Fruit fly (Drosophila melanogaster) whole organism, adult: Measurements from ENCODE around the gene Archease.
A peak's percentile ranks its signal among the peaks of the same experiment; 100 is the strongest.

Experiments
- CG11617 ChIP-seq: fragments of 200-800 bp; sonication (Bioruptor generic); optimal IDR thresholded peaks from 2 replicates; lab custom pipeline; 2017; ENCODE audit warnings: mild to moderate bottlenecking, missing biosample characterization, missing genetic modification reagents, missing genetic modification characterization
- CG12768 ChIP-seq: fragments of 200-800 bp; sonication (Bioruptor generic); optimal IDR thresholded peaks from 2 replicates; lab custom pipeline; 2017; ENCODE audit warnings: missing biosample characterization, missing genetic modification characterization, mild to moderate bottlenecking, moderate library complexity, missing genetic modification reagents
- CG14711 ChIP-seq: fragments of 200-800 bp; sonication (Bioruptor generic); optimal IDR thresholded peaks from 2 replicates; lab custom pipeline; 2018; ENCODE audit warnings: missing biosample characterization, mild to moderate bottlenecking, missing genetic modification characterization, moderate library complexity
- CG1620 ChIP-seq: fragments of 200-800 bp; sonication (Bioruptor generic); optimal IDR thresholded peaks from 2 replicates; lab custom pipeline; 2016; ENCODE audit warnings: missing biosample characterization, missing genetic modification characterization
- CG33017 ChIP-seq: fragments of 200-800 bp; sonication (Bioruptor generic); optimal IDR thresholded peaks from 2 replicates; lab custom pipeline; 2018; ENCODE audit warnings: missing biosample characterization, mild to moderate bottlenecking, missing genetic modification characterization, moderate library complexity
- CG5204 ChIP-seq: fragments of 200-800 bp; sonication (Bioruptor generic); optimal IDR thresholded peaks from 2 replicates; lab custom pipeline; 2016; ENCODE audit warnings: missing biosample characterization, missing genetic modification characterization
- CG7045 ChIP-seq: fragments of 200-800 bp; sonication (Bioruptor generic); optimal IDR thresholded peaks from 2 replicates; lab custom pipeline; 2017; ENCODE audit warnings: missing biosample characterization, mild to moderate bottlenecking, missing genetic modification characterization
- CG7101 ChIP-seq: fragments of 200-800 bp; sonication (Bioruptor generic); optimal IDR thresholded peaks from 2 replicates; lab custom pipeline; 2018; ENCODE audit warnings: missing biosample characterization, mild to moderate bottlenecking, missing genetic modification characterization, moderate library complexity
- Clk ChIP-seq: fragments of 200-800 bp; sonication (Bioruptor generic); optimal IDR thresholded peaks from 2 replicates; lab custom pipeline; 2017; ENCODE audit warnings: missing biosample characterization, missing genetic modification characterization
- Crg-1 ChIP-seq: fragments of 200-800 bp; sonication (Bioruptor generic); optimal IDR thresholded peaks from 2 replicates; lab custom pipeline; 2016; ENCODE audit warnings: missing biosample characterization, missing genetic modification characterization
- Hr96 ChIP-seq: fragments of 200-800 bp; sonication (Bioruptor generic); optimal IDR thresholded peaks from 2 replicates; lab custom pipeline; 2016; ENCODE audit warnings: missing biosample characterization, missing genetic modification characterization
- Mnt ChIP-seq: fragments of 200-800 bp; sonication (Bioruptor generic); optimal IDR thresholded peaks from 2 replicates; lab custom pipeline; 2016; ENCODE audit warnings: missing biosample characterization, mild to moderate bottlenecking, missing genetic modification characterization
- bab1 ChIP-seq: fragments of 200-800 bp; sonication (Bioruptor generic); optimal IDR thresholded peaks from 3 replicates; lab custom pipeline; 2019; ENCODE audit warnings: missing biosample characterization, mild to moderate bottlenecking, missing genetic modification characterization, moderate library complexity
- cic ChIP-seq: fragments of 200-800 bp; sonication (Bioruptor generic); optimal IDR thresholded peaks from 2 replicates; lab custom pipeline; 2017; ENCODE audit warnings: missing biosample characterization, mild to moderate bottlenecking, missing genetic modification characterization, moderate library complexity
- cnc ChIP-seq, 2 experiments: fragments of >200 bp; optimal IDR thresholded peaks; 2 replicates each; lab custom pipeline; 2017
- kay ChIP-seq: fragments of 200-800 bp; sonication (Bioruptor generic); peaks from one replicate; lab custom pipeline; 2016; ENCODE audit warnings: missing biosample characterization, missing genetic modification characterization, borderline replicate concordance
- ovo ChIP-seq: fragments of 200-800 bp; sonication (Bioruptor generic); optimal IDR thresholded peaks from 2 replicates; lab custom pipeline; 2016; ENCODE audit warnings: missing biosample characterization, missing genetic modification characterization
- pad ChIP-seq: fragments of 200-800 bp; sonication (Bioruptor generic); optimal IDR thresholded peaks from 3 replicates; lab custom pipeline; 2017; ENCODE audit warnings: missing biosample characterization, missing genetic modification characterization, mild to moderate bottlenecking, moderate library complexity, missing genetic modification reagents
- tj ChIP-seq: fragments of 200-800 bp; sonication (Bioruptor generic); optimal IDR thresholded peaks from 3 replicates; lab custom pipeline; 2017; ENCODE audit warnings: missing biosample characterization, mild to moderate bottlenecking, missing genetic modification characterization, moderate library complexity

Gene Archease

DNA sequence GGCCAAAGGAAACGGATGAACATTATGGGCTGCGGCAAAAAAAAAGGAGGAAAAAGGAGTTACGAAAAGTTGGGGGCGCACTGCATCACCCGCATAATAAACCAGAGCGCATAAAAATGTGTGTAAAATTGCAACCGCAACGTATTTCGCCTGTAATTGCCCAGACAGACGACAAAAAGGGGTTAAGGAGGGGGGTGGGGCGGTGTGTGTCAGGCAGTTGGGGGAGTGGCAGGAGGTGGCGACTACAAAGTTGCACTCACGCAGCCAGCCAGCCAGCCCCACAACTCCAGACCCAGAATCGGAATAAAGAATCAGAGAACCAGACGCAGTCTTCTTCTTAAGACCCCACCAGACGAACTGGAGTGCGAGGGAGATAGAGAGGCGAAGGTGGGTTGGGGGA is 12.3 kb downstream of the Archease start:
- TF ChIP-seq CG11617 (GFP tag; lab: Kevin White, UChicago) (no peak), tj (GFP tag; lab: Kevin White, UChicago) (no peak), Clk (GFP tag; lab: Kevin White, UChicago) (no peak), CG5204 (GFP tag; lab: Kevin White, UChicago) (no peak), CG33017 (no peak), Hr96 (GFP tag; lab: Kevin White, UChicago) (no peak), ovo (GFP tag; lab: Kevin White, UChicago) (no peak), CG1620 (no peak), CG7101 (tag; lab: Kevin White, UChicago) (no peak), Crg-1 (GFP tag; lab: Kevin White, UChicago) (no peak)

DNA sequence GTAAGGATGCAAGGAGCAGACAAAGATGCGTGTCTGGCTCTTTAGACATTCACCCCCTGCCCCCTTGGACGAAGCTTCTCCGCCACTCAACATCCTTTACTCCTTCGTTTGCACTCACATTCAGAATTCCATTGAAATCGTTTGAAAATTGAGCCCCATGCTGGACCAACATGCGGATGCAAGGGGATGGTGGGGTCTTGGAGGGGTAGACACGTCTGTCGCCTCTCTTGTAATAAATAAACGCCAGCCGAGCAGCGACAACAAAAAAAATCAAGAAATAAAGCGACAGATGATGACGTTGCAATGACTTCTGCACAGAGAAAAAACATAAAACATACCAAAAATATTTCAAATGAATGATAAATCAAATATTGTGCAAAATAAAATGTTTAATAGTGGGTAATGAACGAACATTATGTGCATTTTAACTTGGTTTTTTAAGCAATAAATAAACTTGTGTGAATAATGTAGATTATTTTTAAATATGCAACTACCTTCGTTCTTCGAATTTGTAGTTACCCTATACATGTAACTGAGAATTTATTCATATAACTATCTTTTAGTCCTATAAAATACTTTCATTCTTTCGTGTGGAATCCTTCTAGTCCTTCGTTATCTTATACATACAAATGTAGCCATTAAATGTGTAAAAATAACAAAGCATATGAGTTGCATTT is 12.8 kb downstream of the Archease start:
- TF ChIP-seq tj (GFP tag; lab: Kevin White, UChicago) (peak; percentile 6), CG7045 (no peak)

dm6 chr3R:21649053-21649821 is 13.5 kb downstream of the Archease start:
- no peak for TF ChIP-seq Crg-1 (GFP tag; lab: Kevin White, UChicago)
- TF ChIP-seq CG14711 (tag; lab: Kevin White, UChicago): no peak
- TF ChIP-seq CG7101 (tag; lab: Kevin White, UChicago): no peak
- TF ChIP-seq Hr96 (GFP tag; lab: Kevin White, UChicago): no peak
- no peak for TF ChIP-seq CG33017
- TF ChIP-seq bab1 (GFP tag; lab: Kevin White, UChicago): no peak
- TF ChIP-seq Clk (GFP tag; lab: Kevin White, UChicago): no peak
- no peak for TF ChIP-seq tj (GFP tag; lab: Kevin White, UChicago)
- TF ChIP-seq cic (GFP tag; lab: Kevin White, UChicago): no peak
- TF ChIP-seq kay (GFP tag; lab: Kevin White, UChicago): no peak
- no peak for TF ChIP-seq CG1620
- no peak for TF ChIP-seq CG7045
- TF ChIP-seq ovo (GFP tag; lab: Kevin White, UChicago): no peak
- TF ChIP-seq CG5204 (GFP tag; lab: Kevin White, UChicago): no peak

DNA sequence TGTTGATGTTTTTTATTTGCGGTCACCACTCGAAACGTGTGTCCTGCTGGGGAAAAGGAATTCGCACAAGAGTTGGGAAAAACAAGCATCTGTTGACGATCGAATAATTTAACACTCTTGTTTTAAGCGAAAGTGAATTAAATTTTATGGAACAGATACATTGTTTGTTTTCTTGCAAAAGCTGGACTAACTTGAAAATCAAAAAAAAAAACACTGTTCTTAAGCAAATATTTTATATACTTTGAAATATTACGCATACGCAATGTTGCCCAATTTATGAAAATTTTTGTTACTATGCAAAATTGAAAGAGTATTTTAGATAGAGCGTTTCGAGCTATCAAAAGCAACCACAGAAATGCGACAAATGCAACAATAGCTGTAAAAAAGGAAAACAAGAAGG is 14.3 kb downstream of the Archease start:
- no peak for TF ChIP-seq Clk (GFP tag; lab: Kevin White, UChicago)
- no peak for TF ChIP-seq CG5204 (GFP tag; lab: Kevin White, UChicago)
- TF ChIP-seq kay (GFP tag; lab: Kevin White, UChicago): no peak
- no peak for TF ChIP-seq cnc (optimal IDR thresholded peaks at IDR 0.05; lab: Kevin White, UChicago)
- TF ChIP-seq ovo (GFP tag; lab: Kevin White, UChicago): no peak
- TF ChIP-seq bab1 (GFP tag; lab: Kevin White, UChicago): no peak
- no peak for TF ChIP-seq tj (GFP tag; lab: Kevin White, UChicago)
- TF ChIP-seq CG14711 (tag; lab: Kevin White, UChicago): no peak
- TF ChIP-seq Crg-1 (GFP tag; lab: Kevin White, UChicago): no peak
- no peak for TF ChIP-seq cic (GFP tag; lab: Kevin White, UChicago)
- no peak for TF ChIP-seq pad (GFP tag; lab: Kevin White, UChicago)
- no peak for TF ChIP-seq CG11617 (GFP tag; lab: Kevin White, UChicago)
- TF ChIP-seq Mnt (GFP tag; lab: Kevin White, UChicago): no peak
- no peak for TF ChIP-seq CG7101 (tag; lab: Kevin White, UChicago)

DNA sequence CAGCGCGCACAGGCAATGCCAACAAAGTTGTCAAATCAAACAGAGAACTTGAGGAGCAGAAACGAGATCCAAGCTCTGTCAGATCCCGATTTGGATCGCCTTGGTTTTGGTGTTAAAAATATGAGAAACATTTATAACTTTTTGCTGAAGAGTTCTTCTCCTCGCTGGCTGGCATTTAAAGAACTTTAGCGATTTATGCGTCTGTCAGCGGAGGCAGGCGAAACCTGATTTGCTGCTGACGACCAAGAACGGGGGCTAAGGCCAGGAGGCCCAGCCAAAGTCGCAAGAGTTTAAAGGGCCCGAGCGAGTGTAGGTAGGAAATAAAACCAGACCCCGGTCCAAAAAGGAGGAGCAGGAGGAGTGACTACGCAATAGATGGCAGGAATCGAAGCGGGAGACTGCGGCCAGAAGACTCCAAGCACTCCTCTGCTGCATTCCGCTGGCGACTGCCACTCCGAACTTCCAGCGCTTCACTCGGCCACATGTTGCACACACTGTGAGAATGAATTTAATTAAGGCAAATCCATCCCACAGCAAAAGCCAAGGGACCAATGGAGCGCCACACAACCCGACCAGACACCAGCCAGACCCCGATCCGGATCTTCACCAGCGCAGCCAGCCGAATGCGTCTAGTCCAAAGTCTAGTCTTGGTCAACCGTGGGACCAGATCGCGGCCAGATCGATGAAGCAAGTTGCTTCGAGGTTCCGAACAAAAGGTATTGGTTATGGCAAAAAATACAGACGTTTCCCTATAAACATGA is 16.7 kb downstream of the Archease start:
- no peak for TF ChIP-seq bab1 (GFP tag; lab: Kevin White, UChicago)
- TF ChIP-seq Mnt (GFP tag; lab: Kevin White, UChicago): no peak

dm6 chr3R:21644222-21644621 is 18.6 kb downstream of the Archease start:
- no peak for TF ChIP-seq CG7045
- no peak for TF ChIP-seq CG12768 (GFP tag; lab: Kevin White, UChicago)
- TF ChIP-seq CG14711 (tag; lab: Kevin White, UChicago): no peak
- TF ChIP-seq kay (GFP tag; lab: Kevin White, UChicago): no peak
- TF ChIP-seq CG7101 (tag; lab: Kevin White, UChicago): no peak
- TF ChIP-seq CG5204 (GFP tag; lab: Kevin White, UChicago): no peak
- no peak for TF ChIP-seq cic (GFP tag; lab: Kevin White, UChicago)
- no peak for TF ChIP-seq Mnt (GFP tag; lab: Kevin White, UChicago)
- no peak for TF ChIP-seq CG1620
